Fruit fly (Drosophila melanogaster) whole organism, embryonic: ENCODE data around the gene CG31029.

ENCODE experiments used
- CG17385 ChIP-seq: fragments of 200-800 bp; sonication (Bioruptor generic); optimal IDR thresholded peaks from 3 replicates; lab custom pipeline; 2018; ENCODE audit warnings: missing biosample characterization, mild to moderate bottlenecking, missing genetic modification characterization
- CG30431 ChIP-seq: fragments of 200-800 bp; sonication (Bioruptor generic); optimal IDR thresholded peaks from 2 replicates; lab custom pipeline; 2017; ENCODE audit warnings: missing biosample characterization, missing genetic modification characterization
- CG31388 ChIP-seq: fragments of 200-800 bp; sonication (Bioruptor generic); optimal IDR thresholded peaks from 2 replicates; lab custom pipeline; 2016; ENCODE audit warnings: missing biosample characterization, missing genetic modification characterization
- CG34422 ChIP-seq: fragments of 200-800 bp; sonication (Bioruptor generic); IDR thresholded peaks from 3 replicates; pipeline ENCODE4 v1.3.6; 2022; ENCODE audit warnings: missing biosample characterization, missing genetic modification characterization
- CG6791 ChIP-seq: fragments of 200-800 bp; sonication (Bioruptor generic); IDR thresholded peaks from 3 replicates; pipeline ENCODE4 v1.3.6; 2022; ENCODE audit warnings: missing biosample characterization, missing genetic modification characterization; ENCODE audit not compliant: partially characterized antibody
- CG7271 ChIP-seq: fragments of 200-800 bp; sonication (Bioruptor generic); optimal IDR thresholded peaks from 2 replicates; lab custom pipeline; 2018; ENCODE audit warnings: missing biosample characterization, mild to moderate bottlenecking, missing genetic modification characterization, moderate library complexity
- CG8765 ChIP-seq: fragments of 200-800 bp; sonication (Bioruptor generic); IDR thresholded peaks from 2 replicates; pipeline ENCODE4 v1.3.6; 2022; ENCODE audit warnings: missing biosample characterization, missing genetic modification characterization
- Lim3 ChIP-seq: fragments of 200-800 bp; sonication (Bioruptor generic); IDR thresholded peaks from 2 replicates; pipeline ENCODE4 v1.3.6; 2022; ENCODE audit warnings: missing biosample characterization, missing genetic modification characterization
- cad ChIP-seq: fragments of >200 bp; optimal IDR thresholded peaks from 2 replicates; lab custom pipeline; 2017; ENCODE audit warnings: missing biosample characterization, missing genetic modification characterization
- crp ChIP-seq, 2 experiments: fragments of 200-800 bp; sonication (Bioruptor generic); optimal IDR thresholded peaks; 2 replicates in 1 of 2; 3 replicates in 1 of 2; lab custom pipeline; 2017; ENCODE audit warnings: missing biosample characterization in 2 of 2, missing genetic modification characterization in 2 of 2, mild to moderate bottlenecking in 1 of 2, moderate library complexity in 1 of 2
- fd102C ChIP-seq: fragments of 200-800 bp; sonication (Bioruptor generic); optimal IDR thresholded peaks from 2 replicates; lab custom pipeline; 2018; ENCODE audit warnings: missing biosample characterization, mild to moderate bottlenecking, missing genetic modification characterization, moderate library complexity
- p53 ChIP-seq: fragments of 200-800 bp; sonication (Bioruptor generic); optimal IDR thresholded peaks from 2 replicates; lab custom pipeline; 2016; ENCODE audit warnings: missing biosample characterization, missing genetic modification characterization
- unpg ChIP-seq: fragments of 200-800 bp; sonication (Bioruptor generic); optimal IDR thresholded peaks from 3 replicates; lab custom pipeline; 2018; ENCODE audit warnings: missing biosample characterization, mild to moderate bottlenecking, missing genetic modification characterization, moderate library complexity
- vvl ChIP-seq: fragments of 200-800 bp; sonication (Bioruptor generic); IDR thresholded peaks from 2 replicates; pipeline ENCODE4 v1.3.6; 2022; ENCODE audit warnings: missing biosample characterization, missing genetic modification characterization

DNA sequence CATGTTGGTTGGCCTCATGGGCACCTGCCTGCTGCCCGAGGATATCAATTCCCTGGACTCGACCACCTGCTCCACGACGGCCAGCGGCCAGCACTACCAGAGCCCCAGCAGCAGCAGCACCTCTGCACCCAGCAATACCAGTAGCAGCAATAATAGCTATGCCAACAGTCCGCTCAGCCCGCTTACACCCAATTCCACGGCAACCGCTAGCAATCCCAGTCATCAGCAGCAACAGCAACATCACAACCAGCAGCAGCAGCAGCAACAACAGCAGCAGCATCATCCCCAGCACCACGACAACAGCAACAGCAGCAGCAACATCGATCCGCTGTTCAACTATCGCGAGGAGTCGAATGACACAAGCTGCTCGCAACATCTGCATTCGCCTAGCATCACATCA is 22.8 kb downstream of the CG31029 start:
- TF ChIP-seq cad (GFP tag; lab: Kevin White, UChicago), result no peak
- TF ChIP-seq p53 (GFP tag; lab: Kevin White, UChicago), result no peak
- TF ChIP-seq Lim3 (GFP tag; lab: Robert Waterston, UW), result no peak
- TF ChIP-seq unpg (GFP tag; lab: Kevin White, UChicago), result no peak
- TF ChIP-seq CG8765 (GFP tag; lab: Robert Waterston, UW), result no peak
- no peak for TF ChIP-seq CG17385 (GFP tag; lab: Kevin White, UChicago)
- no peak for TF ChIP-seq CG34422 (GFP tag; lab: Robert Waterston, UW)
- no peak for TF ChIP-seq crp (GFP tag; optimal IDR thresholded peaks at IDR 0.05; lab: Kevin White, UChicago)
- TF ChIP-seq CG6791 (GFP tag; lab: Robert Waterston, UW), result no peak
- TF ChIP-seq CG30431, result no peak
- no peak for TF ChIP-seq fd102C
- TF ChIP-seq CG31388 (GFP tag; lab: Kevin White, UChicago), result no peak
- no peak for TF ChIP-seq CG7271
- TF ChIP-seq vvl (GFP tag; lab: Robert Waterston, UW), result no peak
